Fruit fly (Drosophila melanogaster) whole organism, embryonic: ENCODE measurements around the gene CG33267.

Source experiments
- Aef1 ChIP-seq: fragments of 200-800 bp; sonication (Bioruptor generic); IDR thresholded peaks from 3 replicates; pipeline ENCODE4 v1.3.6; 2022; ENCODE audit warnings: missing biosample characterization, missing genetic modification characterization
- CG11560 ChIP-seq: fragments of 200-800 bp; sonication (Bioruptor generic); IDR thresholded peaks from 3 replicates; pipeline ENCODE4 v1.3.6; 2022; ENCODE audit warnings: missing biosample characterization, missing genetic modification characterization
- CG14050 ChIP-seq: fragments of 200-800 bp; sonication (Bioruptor generic); IDR thresholded peaks from 3 replicates; pipeline ENCODE4 v1.3.6; 2022; ENCODE audit warnings: missing biosample characterization, missing genetic modification characterization
- CG18476 ChIP-seq: fragments of 200-800 bp; sonication (Bioruptor generic); optimal IDR thresholded peaks from 2 replicates; lab custom pipeline; 2016; ENCODE audit warnings: missing biosample characterization, mild to moderate bottlenecking, missing genetic modification characterization
- CG18599 ChIP-seq: fragments of 200-800 bp; sonication (Bioruptor generic); optimal IDR thresholded peaks from 3 replicates; lab custom pipeline; 2017; ENCODE audit warnings: missing biosample characterization, missing genetic modification characterization, mild to moderate bottlenecking, moderate library complexity, missing genetic modification reagents
- CG2202 ChIP-seq: fragments of 200-800 bp; sonication (Bioruptor generic); optimal IDR thresholded peaks from 2 replicates; lab custom pipeline; 2018; ENCODE audit warnings: missing biosample characterization, mild to moderate bottlenecking, missing genetic modification characterization
- CG33213 ChIP-seq: fragments of 200-800 bp; sonication (Bioruptor generic); optimal IDR thresholded peaks from 3 replicates; lab custom pipeline; 2016; ENCODE audit warnings: missing biosample characterization, missing genetic modification characterization
- CG33557 ChIP-seq: fragments of 200-800 bp; sonication (Bioruptor generic); optimal IDR thresholded peaks from 2 replicates; lab custom pipeline; 2019; ENCODE audit warnings: missing biosample characterization, mild to moderate bottlenecking, missing genetic modification characterization, moderate library complexity
- CG4707 ChIP-seq: fragments of 200-800 bp; sonication (Bioruptor generic); optimal IDR thresholded peaks from 2 replicates; lab custom pipeline; 2018; ENCODE audit warnings: missing biosample characterization, mild to moderate bottlenecking, missing genetic modification characterization, moderate library complexity
- CG8359 ChIP-seq: fragments of 200-800 bp; sonication (Bioruptor generic); optimal IDR thresholded peaks from 2 replicates; lab custom pipeline; 2017; ENCODE audit warnings: missing biosample characterization, mild to moderate bottlenecking, missing genetic modification characterization, borderline replicate concordance
- CG9727 ChIP-seq: fragments of 200-800 bp; sonication (Bioruptor generic); optimal IDR thresholded peaks from 3 replicates; lab custom pipeline; 2017; ENCODE audit warnings: missing biosample characterization, mild to moderate bottlenecking, missing genetic modification characterization
- CG9797 ChIP-seq: fragments of 200-800 bp; sonication (Bioruptor generic); optimal IDR thresholded peaks from 3 replicates; lab custom pipeline; 2018; ENCODE audit warnings: missing biosample characterization, mild to moderate bottlenecking, missing genetic modification characterization
- Camta ChIP-seq: fragments of 200-800 bp; sonication (Bioruptor generic); optimal IDR thresholded peaks from 2 replicates; lab custom pipeline; 2016; ENCODE audit warnings: missing biosample characterization, missing genetic modification characterization
- D19B ChIP-seq: fragments of 200-800 bp; sonication (Bioruptor generic); optimal IDR thresholded peaks from 2 replicates; lab custom pipeline; 2017; ENCODE audit warnings: missing biosample characterization, mild to moderate bottlenecking, missing genetic modification characterization
- Doc3 ChIP-seq: fragments of 200-800 bp; sonication (Bioruptor generic); IDR thresholded peaks from 3 replicates; pipeline ENCODE4 v1.3.6; 2022; ENCODE audit warnings: missing biosample characterization, missing genetic modification characterization; ENCODE audit not compliant: partially characterized antibody
- Elba2 ChIP-seq: fragments of 200-800 bp; sonication (Bioruptor generic); optimal IDR thresholded peaks from 3 replicates; lab custom pipeline; 2016; ENCODE audit warnings: missing biosample characterization, missing genetic modification characterization
- Fer2 ChIP-seq: fragments of 200-800 bp; sonication (Bioruptor generic); optimal IDR thresholded peaks from 2 replicates; lab custom pipeline; 2018; ENCODE audit warnings: missing biosample characterization, mild to moderate bottlenecking, missing genetic modification characterization, moderate library complexity
- Gsc ChIP-seq: fragments of 200-800 bp; sonication (Bioruptor generic); IDR thresholded peaks from 2 replicates; pipeline ENCODE4 v1.3.6; 2022; ENCODE audit warnings: missing biosample characterization, missing genetic modification characterization
- H2.0 ChIP-seq: fragments of 200-800 bp; sonication (Bioruptor generic); IDR thresholded peaks from 2 replicates; pipeline ENCODE4 v1.3.6; 2022; ENCODE audit warnings: missing biosample characterization, missing genetic modification characterization
- HmgZ ChIP-seq: fragments of 200-800 bp; sonication (Bioruptor generic); optimal IDR thresholded peaks from 2 replicates; lab custom pipeline; 2018; ENCODE audit warnings: missing biosample characterization, mild to moderate bottlenecking, missing genetic modification characterization
- Oaz ChIP-seq: fragments of 200-800 bp; sonication (Bioruptor generic); IDR thresholded peaks from 2 replicates; pipeline ENCODE4 v1.3.6; 2022; ENCODE audit warnings: missing biosample characterization, missing genetic modification characterization
- Optix ChIP-seq: fragments of 200-800 bp; sonication (Bioruptor generic); IDR thresholded peaks from 3 replicates; pipeline ENCODE4 v1.3.6; 2022; ENCODE audit warnings: missing biosample characterization, missing genetic modification characterization
- Pdp1 ChIP-seq, 2 experiments: fragments of 200-800 bp; sonication (Bioruptor generic); optimal IDR thresholded peaks; 3 replicates each; lab custom pipeline; 2016; ENCODE audit warnings: missing biosample characterization in 2 of 2, missing genetic modification characterization in 2 of 2, mild to moderate bottlenecking in 1 of 2, moderate library complexity in 1 of 2
- Rfx ChIP-seq: fragments of 200-800 bp; sonication (Bioruptor generic); IDR thresholded peaks from 2 replicates; pipeline ENCODE4 v1.3.6; 2022; ENCODE audit warnings: missing biosample characterization, missing genetic modification characterization
- Scr ChIP-seq: fragments of 200-800 bp; sonication (Bioruptor generic); IDR thresholded peaks from 2 replicates; pipeline ENCODE4 v1.3.6; 2022; ENCODE audit warnings: missing biosample characterization, missing genetic modification characterization; ENCODE audit not compliant: partially characterized antibody
- Sox100B ChIP-seq: fragments of 200-800 bp; sonication (Bioruptor generic); optimal IDR thresholded peaks from 3 replicates; lab custom pipeline; 2018; ENCODE audit warnings: missing biosample characterization, mild to moderate bottlenecking, missing genetic modification characterization
- Tbp ChIP-seq: fragments of >200 bp; optimal IDR thresholded peaks from 2 replicates; lab custom pipeline; 2018; ENCODE audit warnings: missing biosample characterization, missing genetic modification characterization
- Vsx1 ChIP-seq: fragments of 200-800 bp; sonication (Bioruptor generic); optimal IDR thresholded peaks from 2 replicates; lab custom pipeline; 2017; ENCODE audit warnings: missing biosample characterization, mild to moderate bottlenecking, missing genetic modification characterization, missing genetic modification reagents
- YL-1 ChIP-seq: fragments of 200-800 bp; sonication (Bioruptor generic); optimal IDR thresholded peaks from 3 replicates; lab custom pipeline; 2017; ENCODE audit warnings: missing biosample characterization, mild to moderate bottlenecking, missing genetic modification characterization
- ara ChIP-seq: fragments of 200-800 bp; sonication (Bioruptor generic); IDR thresholded peaks from 2 replicates; pipeline ENCODE4 v1.3.6; 2022; ENCODE audit warnings: missing biosample characterization, missing genetic modification characterization
- croc ChIP-seq: fragments of 200-800 bp; sonication (Bioruptor generic); conservative IDR thresholded peaks from 3 replicates; pipeline ENCODE4 v1.3.6; 2022; ENCODE audit warnings: missing biosample characterization, missing genetic modification characterization
- crp ChIP-seq, 2 experiments: fragments of 200-800 bp; sonication (Bioruptor generic); optimal IDR thresholded peaks; 2 replicates in 1 of 2; 3 replicates in 1 of 2; lab custom pipeline; 2017; ENCODE audit warnings: missing biosample characterization in 2 of 2, missing genetic modification characterization in 2 of 2, mild to moderate bottlenecking in 1 of 2, moderate library complexity in 1 of 2
- emc ChIP-seq: fragments of 200-800 bp; sonication (Bioruptor generic); optimal IDR thresholded peaks from 2 replicates; lab custom pipeline; 2016; ENCODE audit warnings: missing biosample characterization, missing genetic modification characterization
- gem ChIP-seq: fragments of 200-800 bp; sonication (Bioruptor generic); optimal IDR thresholded peaks from 2 replicates; lab custom pipeline; 2019; ENCODE audit warnings: missing biosample characterization, mild to moderate bottlenecking, missing genetic modification characterization, moderate library complexity
- jing ChIP-seq: fragments of 200-800 bp; sonication (Bioruptor generic); optimal IDR thresholded peaks from 2 replicates; lab custom pipeline; 2018; ENCODE audit warnings: missing biosample characterization, mild to moderate bottlenecking, missing genetic modification characterization
- nau ChIP-seq: fragments of 200-800 bp; sonication (Bioruptor generic); optimal IDR thresholded peaks from 3 replicates; lab custom pipeline; 2017; ENCODE audit warnings: missing biosample characterization, mild to moderate bottlenecking, missing genetic modification characterization, missing genetic modification reagents
- nerfin-2 ChIP-seq: fragments of 200-800 bp; sonication (Bioruptor generic); IDR thresholded peaks from 2 replicates; pipeline ENCODE4 v1.3.6; 2022; ENCODE audit warnings: missing biosample characterization, missing genetic modification characterization; ENCODE audit not compliant: partially characterized antibody
- nmo ChIP-seq: fragments of 200-800 bp; sonication (Bioruptor generic); optimal IDR thresholded peaks from 2 replicates; lab custom pipeline; 2018; ENCODE audit warnings: missing biosample characterization, mild to moderate bottlenecking, missing genetic modification characterization, moderate library complexity
- onecut ChIP-seq: fragments of 200-800 bp; sonication (Bioruptor generic); IDR thresholded peaks from 2 replicates; pipeline ENCODE4 v1.3.6; 2022; ENCODE audit warnings: missing biosample characterization, missing genetic modification characterization
- pan ChIP-seq, 4 experiments: fragments of >200 bp in 3 of 4; fragments of 200-800 bp in 1 of 4; sonication (Bioruptor generic) in 1 of 4; optimal IDR thresholded peaks in 3 of 4; IDR thresholded peaks in 1 of 4; 2 replicates each; pipeline versions ENCODE4 v1.3.6 to Lab custom; 2017 to 2022; ENCODE audit warnings: missing biosample characterization in 2 of 4, missing genetic modification characterization in 2 of 4, mixed read lengths in 1 of 4
- pzg ChIP-seq: fragments of 200-800 bp; sonication (Bioruptor generic); optimal IDR thresholded peaks from 3 replicates; lab custom pipeline; 2018; ENCODE audit warnings: missing biosample characterization, mild to moderate bottlenecking, missing genetic modification characterization, moderate library complexity
- run ChIP-seq: fragments of 200-800 bp; sonication (Bioruptor generic); optimal IDR thresholded peaks from 3 replicates; lab custom pipeline; 2018; ENCODE audit warnings: missing biosample characterization, mild to moderate bottlenecking, missing genetic modification characterization
- sens-2 ChIP-seq: fragments of 200-800 bp; sonication (Bioruptor generic); IDR thresholded peaks from 2 replicates; pipeline ENCODE4 v1.3.6; 2022; ENCODE audit warnings: missing biosample characterization, missing genetic modification characterization
- sna ChIP-seq: fragments of 200-800 bp; sonication (Bioruptor generic); IDR thresholded peaks from 2 replicates; pipeline ENCODE4 v1.3.6; 2022; ENCODE audit warnings: missing biosample characterization, missing genetic modification characterization; ENCODE audit not compliant: partially characterized antibody
- ssp ChIP-seq: fragments of 200-800 bp; sonication (Bioruptor generic); IDR thresholded peaks from 2 replicates; pipeline ENCODE4 v1.3.6; 2022; ENCODE audit warnings: missing biosample characterization, missing genetic modification characterization
- tll ChIP-seq, 2 experiments: fragments of 200-800 bp in 1 of 2; fragments of >200 bp in 1 of 2; sonication (Bioruptor generic) in 1 of 2; optimal IDR thresholded peaks; 2 replicates each; lab custom pipeline; 2017 to 2019; ENCODE audit warnings: missing biosample characterization in 2 of 2, missing genetic modification characterization in 2 of 2, mild to moderate bottlenecking in 1 of 2, moderate library complexity in 1 of 2
- tup ChIP-seq: fragments of 200-800 bp; sonication (Bioruptor generic); optimal IDR thresholded peaks from 2 replicates; lab custom pipeline; 2016; ENCODE audit warnings: missing biosample characterization, mild to moderate bottlenecking, missing genetic modification characterization, moderate library complexity
- vvl ChIP-seq: fragments of 200-800 bp; sonication (Bioruptor generic); IDR thresholded peaks from 2 replicates; pipeline ENCODE4 v1.3.6; 2022; ENCODE audit warnings: missing biosample characterization, missing genetic modification characterization

CG33267 gene

DNA sequence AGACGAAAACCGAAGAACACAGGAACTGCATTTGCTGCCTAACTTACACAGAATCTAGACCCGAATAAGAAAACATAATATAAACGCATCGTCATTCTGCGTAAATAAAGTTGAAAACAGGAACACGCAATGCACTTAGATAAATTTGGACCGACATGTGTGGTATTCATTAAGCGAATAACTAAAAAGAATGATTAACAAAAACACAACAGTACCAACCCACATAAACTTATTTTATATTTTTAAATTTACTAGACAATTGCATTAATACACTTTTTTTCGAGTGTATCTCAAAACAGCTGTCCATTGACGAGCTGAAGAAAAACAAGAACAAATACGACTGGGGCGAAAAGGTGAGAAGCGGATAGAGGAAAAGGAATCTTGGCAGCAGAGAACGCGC, 9.9 kb upstream of the CG33267 start (continued):
- peak; percentile 36; the same call in 1 of the 3 replicates for TF ChIP-seq Aef1 (GFP tag; lab: Robert Waterston, UW)
- peak; percentile 93 for TF ChIP-seq CG2202 (tag; lab: Kevin White, UChicago)
- TF ChIP-seq YL-1 (GFP tag; lab: Kevin White, UChicago) = peak; percentile 6
- TF ChIP-seq CG11560 (tag; lab: Robert Waterston, UW) = no peak
- no peak for TF ChIP-seq pan (optimal IDR thresholded peaks at IDR 0.05; lab: Kevin White, UChicago)
- TF ChIP-seq pan (GFP tag; optimal IDR thresholded peaks at IDR 0.05 in 1 of 2, IDR thresholded peaks at IDR 0.05 in 1 of 2) = peak in 1 of 2 experiments; percentile 76
- TF ChIP-seq CG9797 = peak; percentile 12
- TF ChIP-seq gem (tag; lab: Kevin White, UChicago) = peak; percentile 93
- peak; percentile 51 for TF ChIP-seq tup
- no peak for TF ChIP-seq Tbp (GFP tag; lab: Kevin White, UChicago)
- TF ChIP-seq Rfx (GFP tag; lab: Robert Waterston, UW) = peak; percentile 43; the same call in 1 of the 2 replicates
- peak; percentile 87 for TF ChIP-seq sens-2
- no peak for TF ChIP-seq Oaz (GFP tag; lab: Robert Waterston, UW)
- TF ChIP-seq Fer2 = no peak
- TF ChIP-seq CG4707 (GFP tag; lab: Kevin White, UChicago) = peak; percentile 67
- no peak for TF ChIP-seq Scr (GFP tag; lab: Robert Waterston, UW)
- peak; percentile 78 for TF ChIP-seq CG8359 (GFP tag; lab: Kevin White, UChicago)
- peak; percentile 89 for TF ChIP-seq nmo (GFP tag; lab: Kevin White, UChicago)
- TF ChIP-seq Camta (GFP tag; lab: Kevin White, UChicago) = peak; percentile 82
- TF ChIP-seq emc = no peak
- TF ChIP-seq nerfin-2 (GFP tag; lab: Robert Waterston, UW) = no peak
- TF ChIP-seq sna (GFP tag; lab: Robert Waterston, UW) = no peak
- peak; percentile 96 for TF ChIP-seq ara (GFP tag; lab: Robert Waterston, UW)
- TF ChIP-seq run (tag; lab: Kevin White, UChicago) = peak; percentile 16
- TF ChIP-seq Pdp1 (GFP tag; optimal IDR thresholded peaks at IDR 0.05; lab: Kevin White, UChicago) = peak; percentile 57 to 78
- no peak for TF ChIP-seq Doc3 (GFP tag; lab: Robert Waterston, UW)
- peak; percentile 62 for TF ChIP-seq ssp (GFP tag; lab: Robert Waterston, UW)
- TF ChIP-seq H2.0 (GFP tag; lab: Robert Waterston, UW) = peak; percentile 29; the same call in 1 of the 2 replicates
- TF ChIP-seq CG9727 (GFP tag; lab: Kevin White, UChicago) = peak; percentile 95
- peak; percentile 64 for TF ChIP-seq CG33213 (GFP tag; lab: Kevin White, UChicago)
- TF ChIP-seq Gsc (GFP tag; lab: Robert Waterston, UW) = no peak; the same call in 1 of the 2 replicates
- peak; percentile 84 for TF ChIP-seq CG18476
- TF ChIP-seq crp (GFP tag; optimal IDR thresholded peaks at IDR 0.05; lab: Kevin White, UChicago) = peak in 1 of 2 experiments; percentile 63
- peak; percentile 77 for TF ChIP-seq CG18599
- TF ChIP-seq jing (GFP tag; lab: Kevin White, UChicago) = peak; percentile 72
- TF ChIP-seq CG33557 (GFP tag; lab: Kevin White, UChicago) = peak; percentile 94
- peak; percentile 59 for TF ChIP-seq Vsx1 (GFP tag; lab: Kevin White, UChicago)
- peak in 1 of 2 experiments; percentile 53 for TF ChIP-seq tll (GFP tag; optimal IDR thresholded peaks at IDR 0.05; lab: Kevin White, UChicago)
- no peak for TF ChIP-seq D19B (GFP tag; lab: Kevin White, UChicago)
- peak; percentile 59 for TF ChIP-seq Elba2
- peak; percentile 96 for TF ChIP-seq vvl
- TF ChIP-seq croc (GFP tag; lab: Robert Waterston, UW) = peak; percentile 79
- TF ChIP-seq nau (GFP tag; lab: Kevin White, UChicago) = peak; percentile 60
- no peak for TF ChIP-seq pzg (GFP tag; lab: Kevin White, UChicago)
- TF ChIP-seq Sox100B (GFP tag; lab: Kevin White, UChicago) = peak; percentile 83
- peak; percentile 53; the same call in 2 of the 3 replicates for TF ChIP-seq Optix (GFP tag; lab: Robert Waterston, UW)
- TF ChIP-seq onecut (GFP tag; lab: Robert Waterston, UW) = peak; percentile 79
- no peak for TF ChIP-seq CG14050 (GFP tag; lab: Robert Waterston, UW)
- TF ChIP-seq HmgZ (tag; lab: Kevin White, UChicago) = peak; percentile 25
